Fruit fly (Drosophila melanogaster) whole organism, embryonic: ENCODE data around the gene dpr20.

Experiments used
- Bdp1 ChIP-seq: fragments of 200-800 bp; sonication (Bioruptor generic); optimal IDR thresholded peaks from 3 replicates; lab custom pipeline; 2016; ENCODE audit warnings: missing biosample characterization, missing genetic modification characterization
- CG10431 ChIP-seq: fragments of 200-800 bp; sonication (Bioruptor generic); optimal IDR thresholded peaks from 3 replicates; lab custom pipeline; 2018; ENCODE audit warnings: missing biosample characterization, mild to moderate bottlenecking, missing genetic modification characterization
- CG10979 ChIP-seq: fragments of 200-800 bp; sonication (Bioruptor generic); optimal IDR thresholded peaks from 2 replicates; lab custom pipeline; 2018; ENCODE audit warnings: missing biosample characterization, mild to moderate bottlenecking, missing genetic modification characterization, moderate library complexity
- CG1233 ChIP-seq: fragments of 200-800 bp; sonication (Bioruptor generic); optimal IDR thresholded peaks from 4 replicates; lab custom pipeline; 2018; ENCODE audit warnings: missing biosample characterization, mild to moderate bottlenecking, missing genetic modification characterization
- CG16813 ChIP-seq: fragments of 200-800 bp; sonication (Bioruptor generic); IDR thresholded peaks from 3 replicates; pipeline ENCODE4 v1.3.6; 2022; ENCODE audit warnings: missing biosample characterization, missing genetic modification characterization; ENCODE audit not compliant: partially characterized antibody
- CG17361 ChIP-seq: fragments of 200-800 bp; sonication (Bioruptor generic); IDR thresholded peaks from 3 replicates; pipeline ENCODE4 v1.3.6; 2022; ENCODE audit warnings: missing biosample characterization, missing genetic modification characterization
- CG31365 ChIP-seq: fragments of 200-800 bp; sonication (Bioruptor generic); optimal IDR thresholded peaks from 2 replicates; lab custom pipeline; 2018; ENCODE audit warnings: missing biosample characterization, mild to moderate bottlenecking, missing genetic modification characterization
- CG32772 ChIP-seq: fragments of 200-800 bp; sonication (Bioruptor generic); IDR thresholded peaks from 2 replicates; pipeline ENCODE4 v1.3.6; 2022; ENCODE audit warnings: missing biosample characterization, missing genetic modification characterization
- CG3726 ChIP-seq: fragments of 200-800 bp; sonication (Bioruptor generic); IDR thresholded peaks from 3 replicates; pipeline ENCODE4, ENCODE4 v1.3.6; 2022; ENCODE audit warnings: missing biosample characterization, missing genetic modification characterization
- CG4360 ChIP-seq: fragments of 200-800 bp; sonication (Bioruptor generic); IDR thresholded peaks from 2 replicates; pipeline ENCODE4 v1.3.6; 2022; ENCODE audit warnings: missing biosample characterization, missing genetic modification characterization
- CG4617 ChIP-seq: fragments of 200-800 bp; sonication (Bioruptor generic); optimal IDR thresholded peaks from 3 replicates; lab custom pipeline; 2016; ENCODE audit warnings: missing biosample characterization, missing genetic modification characterization, borderline replicate concordance
- CG4730 ChIP-seq: fragments of 200-800 bp; sonication (Bioruptor generic); IDR thresholded peaks from 2 replicates; pipeline ENCODE4 v1.3.6; 2022; ENCODE audit warnings: missing biosample characterization, missing genetic modification characterization
- CG5245 ChIP-seq: fragments of 200-800 bp; sonication (Bioruptor generic); optimal IDR thresholded peaks from 3 replicates; lab custom pipeline; 2016; ENCODE audit warnings: missing biosample characterization, missing genetic modification characterization
- CG6254 ChIP-seq: fragments of 200-800 bp; sonication (Bioruptor generic); optimal IDR thresholded peaks from 3 replicates; lab custom pipeline; 2017; ENCODE audit warnings: mild to moderate bottlenecking, missing biosample characterization, missing genetic modification reagents, missing genetic modification characterization
- CG6683 ChIP-seq: fragments of 200-800 bp; sonication (Bioruptor generic); optimal IDR thresholded peaks from 2 replicates; lab custom pipeline; 2017; ENCODE audit warnings: missing biosample characterization, mild to moderate bottlenecking, missing genetic modification characterization, missing genetic modification reagents
- CG6689 ChIP-seq: fragments of 200-800 bp; sonication (Bioruptor generic); IDR thresholded peaks from 2 replicates; pipeline ENCODE4 v1.3.6; 2022; ENCODE audit warnings: missing biosample characterization, missing genetic modification characterization
- CG6791 ChIP-seq: fragments of 200-800 bp; sonication (Bioruptor generic); IDR thresholded peaks from 3 replicates; pipeline ENCODE4 v1.3.6; 2022; ENCODE audit warnings: missing biosample characterization, missing genetic modification characterization; ENCODE audit not compliant: partially characterized antibody
- CG8281 ChIP-seq: fragments of 200-800 bp; sonication (Bioruptor generic); optimal IDR thresholded peaks from 2 replicates; lab custom pipeline; 2018; ENCODE audit warnings: missing biosample characterization, mild to moderate bottlenecking, missing genetic modification characterization, moderate library complexity
- CG8478 ChIP-seq: fragments of >200 bp; optimal IDR thresholded peaks from 2 replicates; lab custom pipeline; 2018
- D ChIP-seq, 2 experiments: fragments of 200-800 bp in 1 of 2; fragments of >200 bp in 1 of 2; sonication (Bioruptor generic) in 1 of 2; optimal IDR thresholded peaks; 2 replicates in 1 of 2; 3 replicates in 1 of 2; lab custom pipeline; 2017; ENCODE audit warnings: mild to moderate bottlenecking in 1 of 2, missing biosample characterization in 1 of 2, missing genetic modification characterization in 1 of 2, missing genetic modification reagents in 1 of 2
- Doc3 ChIP-seq: fragments of 200-800 bp; sonication (Bioruptor generic); IDR thresholded peaks from 3 replicates; pipeline ENCODE4 v1.3.6; 2022; ENCODE audit warnings: missing biosample characterization, missing genetic modification characterization; ENCODE audit not compliant: partially characterized antibody
- Dref ChIP-seq: fragments of 200-800 bp; sonication (Bioruptor generic); IDR thresholded peaks from 2 replicates; pipeline ENCODE4 v1.3.6; 2022; ENCODE audit warnings: missing biosample characterization, missing genetic modification characterization
- E2f1 ChIP-seq: fragments of 200-800 bp; sonication (Bioruptor generic); IDR thresholded peaks from 2 replicates; pipeline ENCODE4 v1.3.6; 2022; ENCODE audit warnings: missing biosample characterization, missing genetic modification characterization
- H15 ChIP-seq: fragments of 200-800 bp; sonication (Bioruptor generic); IDR thresholded peaks from 3 replicates; pipeline ENCODE4 v1.3.6; 2022; ENCODE audit warnings: missing biosample characterization, missing genetic modification characterization
- HLH4C ChIP-seq: fragments of 200-800 bp; sonication (Bioruptor generic); IDR thresholded peaks from 3 replicates; pipeline ENCODE4 v1.3.6; 2022; ENCODE audit warnings: missing biosample characterization, missing genetic modification characterization; ENCODE audit not compliant: partially characterized antibody
- Lim3 ChIP-seq: fragments of 200-800 bp; sonication (Bioruptor generic); IDR thresholded peaks from 2 replicates; pipeline ENCODE4 v1.3.6; 2022; ENCODE audit warnings: missing biosample characterization, missing genetic modification characterization
- Med ChIP-seq: fragments of 200-800 bp; sonication (Bioruptor generic); peaks from one replicate; lab custom pipeline; 2016; ENCODE audit warnings: missing biosample characterization, missing genetic modification characterization, mild to moderate bottlenecking, inconsistent platforms, moderate library complexity
- Optix ChIP-seq: fragments of 200-800 bp; sonication (Bioruptor generic); IDR thresholded peaks from 3 replicates; pipeline ENCODE4 v1.3.6; 2022; ENCODE audit warnings: missing biosample characterization, missing genetic modification characterization
- Scr ChIP-seq: fragments of 200-800 bp; sonication (Bioruptor generic); IDR thresholded peaks from 2 replicates; pipeline ENCODE4 v1.3.6; 2022; ENCODE audit warnings: missing biosample characterization, missing genetic modification characterization; ENCODE audit not compliant: partially characterized antibody
- Ssrp ChIP-seq: fragments of 200-800 bp; sonication (Bioruptor generic); optimal IDR thresholded peaks from 2 replicates; lab custom pipeline; 2018; ENCODE audit warnings: missing biosample characterization, mild to moderate bottlenecking, missing genetic modification characterization, moderate library complexity
- Taf1 ChIP-seq: fragments of 200-800 bp; sonication (Bioruptor generic); IDR thresholded peaks from 2 replicates; pipeline ENCODE4 v1.3.6; 2022; ENCODE audit warnings: missing biosample characterization, missing genetic modification characterization
- Vsx1 ChIP-seq: fragments of 200-800 bp; sonication (Bioruptor generic); optimal IDR thresholded peaks from 2 replicates; lab custom pipeline; 2017; ENCODE audit warnings: missing biosample characterization, mild to moderate bottlenecking, missing genetic modification characterization, missing genetic modification reagents
- bsh ChIP-seq, 2 experiments: fragments of 200-800 bp; sonication (Bioruptor generic); optimal IDR thresholded peaks; 2 replicates each; lab custom pipeline; 2017 to 2018; ENCODE audit warnings: mild to moderate bottlenecking in 2 of 2, missing biosample characterization in 2 of 2, missing genetic modification characterization in 2 of 2, moderate library complexity in 1 of 2
- chinmo ChIP-seq: fragments of 200-800 bp; sonication (Bioruptor generic); IDR thresholded peaks from 4 replicates; pipeline ENCODE4 v1.3.6; 2022; ENCODE audit warnings: missing biosample characterization, missing genetic modification characterization; ENCODE audit not compliant: partially characterized antibody
- croc ChIP-seq: fragments of 200-800 bp; sonication (Bioruptor generic); conservative IDR thresholded peaks from 3 replicates; pipeline ENCODE4 v1.3.6; 2022; ENCODE audit warnings: missing biosample characterization, missing genetic modification characterization
- disco-r ChIP-seq: fragments of 200-800 bp; sonication (Bioruptor generic); optimal IDR thresholded peaks from 2 replicates; lab custom pipeline; 2016; ENCODE audit warnings: missing biosample characterization, missing genetic modification characterization
- ems ChIP-seq: fragments of 200-800 bp; sonication (Bioruptor generic); optimal IDR thresholded peaks from 3 replicates; lab custom pipeline; 2016; ENCODE audit warnings: missing biosample characterization, missing genetic modification characterization
- gcm2 ChIP-seq: fragments of 200-800 bp; sonication (Bioruptor generic); optimal IDR thresholded peaks from 2 replicates; lab custom pipeline; 2016; ENCODE audit warnings: missing biosample characterization, missing genetic modification characterization
- jumu ChIP-seq: fragments of 200-800 bp; sonication (Bioruptor generic); optimal IDR thresholded peaks from 3 replicates; lab custom pipeline; 2016; ENCODE audit warnings: missing biosample characterization, missing genetic modification characterization
- kay ChIP-seq: fragments of 200-800 bp; sonication (Bioruptor generic); optimal IDR thresholded peaks from 2 replicates; lab custom pipeline; 2016; ENCODE audit warnings: missing biosample characterization, missing genetic modification characterization
- mam ChIP-seq: fragments of 200-800 bp; sonication (Bioruptor generic); optimal IDR thresholded peaks from 3 replicates; lab custom pipeline; 2016; ENCODE audit warnings: missing biosample characterization, missing genetic modification characterization
- mld ChIP-seq: fragments of 200-800 bp; sonication (Bioruptor generic); IDR thresholded peaks from 3 replicates; pipeline ENCODE4 v1.3.6; 2022; ENCODE audit warnings: missing biosample characterization, missing genetic modification characterization; ENCODE audit not compliant: partially characterized antibody
- nerfin-2 ChIP-seq: fragments of 200-800 bp; sonication (Bioruptor generic); IDR thresholded peaks from 2 replicates; pipeline ENCODE4 v1.3.6; 2022; ENCODE audit warnings: missing biosample characterization, missing genetic modification characterization; ENCODE audit not compliant: partially characterized antibody
- tgo ChIP-seq: fragments of 200-800 bp; sonication (Bioruptor generic); IDR thresholded peaks from 3 replicates; pipeline ENCODE4 v1.3.6; 2022; ENCODE audit warnings: missing biosample characterization, missing genetic modification characterization
- tio ChIP-seq: fragments of 200-800 bp; sonication (Bioruptor generic); optimal IDR thresholded peaks from 2 replicates; lab custom pipeline; 2017; ENCODE audit warnings: missing biosample characterization, missing genetic modification characterization, inconsistent platforms
- trem ChIP-seq: fragments of 200-800 bp; optimal IDR thresholded peaks from 3 replicates; lab custom pipeline; 2019; ENCODE audit warnings: missing biosample characterization, mild to moderate bottlenecking, missing genetic modification characterization, moderate library complexity
- tx ChIP-seq: fragments of 200-800 bp; sonication (Bioruptor generic); optimal IDR thresholded peaks from 2 replicates; lab custom pipeline; 2016; ENCODE audit warnings: missing biosample characterization, missing genetic modification characterization
- vnd ChIP-seq: fragments of 200-800 bp; sonication (Bioruptor generic); IDR thresholded peaks from 3 replicates; pipeline ENCODE4 v1.3.6; 2022; ENCODE audit warnings: missing biosample characterization, missing genetic modification characterization; ENCODE audit not compliant: partially characterized antibody
- zen ChIP-seq: fragments of 200-800 bp; sonication (Bioruptor generic); optimal IDR thresholded peaks from 3 replicates; lab custom pipeline; 2018; ENCODE audit warnings: missing biosample characterization, mild to moderate bottlenecking, missing genetic modification characterization, moderate library complexity

Gene dpr20

DNA sequence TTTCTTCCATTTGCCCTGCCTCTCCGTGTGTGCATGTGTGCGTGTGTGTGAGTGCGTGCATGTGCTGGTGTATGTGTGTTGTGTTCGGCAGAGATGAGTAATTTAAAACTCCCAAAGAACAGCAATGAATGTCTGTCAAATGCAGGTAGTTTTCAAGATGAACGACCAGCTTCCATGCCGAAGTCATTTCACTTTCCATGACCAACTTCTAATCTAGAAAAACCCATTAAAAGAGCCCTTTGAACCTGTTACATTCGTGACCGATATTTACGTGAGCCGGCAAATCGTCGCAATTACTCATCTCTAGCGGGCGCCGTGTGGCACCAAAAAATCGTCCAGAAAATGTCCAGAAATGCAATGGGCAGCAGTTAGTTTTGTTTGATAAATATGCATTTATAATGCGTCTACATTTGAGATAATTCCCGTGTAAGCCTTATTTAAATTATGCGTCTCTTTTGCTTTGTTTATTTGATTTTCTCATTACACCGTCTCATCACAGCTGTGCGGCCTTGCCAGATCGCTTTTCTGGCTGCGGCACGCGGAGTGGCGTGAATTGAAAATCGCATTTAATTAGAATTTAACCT lies 15.4 kb upstream of the dpr20 start (continued):
- TF ChIP-seq zen (tag; lab: Kevin White, UChicago) (peak; percentile 33), CG10979 (tag; lab: Kevin White, UChicago) (peak; percentile 9), CG6254 (no peak), vnd (peak; percentile 85), tio (GFP tag; lab: Kevin White, UChicago) (no peak), disco-r (no peak), Dref (GFP tag; lab: Robert Waterston, UW) (peak; percentile 36; the same call in 1 of the 2 replicates), CG31365 (tag; lab: Kevin White, UChicago) (no peak), jumu (GFP tag; lab: Kevin White, UChicago) (peak; percentile 72), CG6791 (GFP tag; lab: Robert Waterston, UW) (peak; percentile 65; the same call in 2 of the 3 replicates), H15 (GFP tag; lab: Robert Waterston, UW) (no peak), Bdp1 (GFP tag; lab: Kevin White, UChicago) (peak; percentile 0), CG6689 (GFP tag; lab: Robert Waterston, UW) (0 out of 2 replicates have a peak, but pooled peaks have one; percentile 9), CG3726 (no peak), CG1233 (GFP tag; lab: Kevin White, UChicago) (no peak), CG4617 (GFP tag; lab: Kevin White, UChicago) (peak; percentile 56), croc (GFP tag; lab: Robert Waterston, UW) (no peak)

DNA sequence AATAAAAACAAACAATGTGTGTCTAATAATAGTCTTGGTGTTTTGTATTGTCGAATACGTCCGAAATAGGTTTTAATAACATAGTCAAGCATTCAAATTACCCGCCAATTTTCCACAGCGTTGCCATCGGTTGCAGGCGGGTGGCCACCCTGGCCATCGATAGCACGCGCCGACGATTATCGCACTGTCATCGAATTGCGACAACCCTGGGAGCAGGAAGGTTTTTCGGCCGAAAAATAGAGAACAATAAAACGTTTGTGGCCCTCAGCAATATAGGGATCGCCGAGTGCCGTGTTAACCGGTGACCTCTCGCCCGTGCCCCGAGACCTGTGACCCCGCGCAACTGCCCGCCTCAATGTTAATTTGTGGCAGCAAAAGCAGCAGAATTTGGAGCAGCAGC lies 14.7 kb upstream of the dpr20 start, which contains the start of gene Usp10:
Gene Usp10 (plus strand): TSS at position 187 of the 400 bp plus-strand sequence.
- no peak for TF ChIP-seq Optix (GFP tag; lab: Robert Waterston, UW)
- TF ChIP-seq tx, result no peak
- TF ChIP-seq Vsx1 (GFP tag; lab: Kevin White, UChicago), result no peak
- peak; percentile 40 for TF ChIP-seq Med (GFP tag; lab: Kevin White, UChicago)
- no peak for TF ChIP-seq kay (GFP tag; lab: Kevin White, UChicago)
- TF ChIP-seq CG5245 (GFP tag; lab: Kevin White, UChicago), result no peak
- no peak for TF ChIP-seq Taf1 (GFP tag; lab: Robert Waterston, UW)
- no peak for TF ChIP-seq CG4730 (GFP tag; lab: Robert Waterston, UW)
- TF ChIP-seq D (optimal IDR thresholded peaks at IDR 0.05; lab: Kevin White, UChicago), result peak; percentile 79
- TF ChIP-seq D (GFP tag; optimal IDR thresholded peaks at IDR 0.05; lab: Kevin White, UChicago), result no peak
- peak; percentile 72; the same call in 3 of the 4 replicates for TF ChIP-seq chinmo (GFP tag; lab: Robert Waterston, UW)
- no peak for TF ChIP-seq Ssrp
- TF ChIP-seq CG10431, result no peak
- TF ChIP-seq trem (tag; lab: Kevin White, UChicago), result peak; percentile 59
- TF ChIP-seq Lim3 (GFP tag; lab: Robert Waterston, UW), result no peak
- peak; percentile 73 for TF ChIP-seq Scr
- no peak for TF ChIP-seq CG32772 (GFP tag; lab: Robert Waterston, UW)
- TF ChIP-seq mld, result peak; percentile 58; the same call in 1 of the 3 replicates
- TF ChIP-seq mam (GFP tag; lab: Kevin White, UChicago), result no peak
- TF ChIP-seq CG4360, result no peak
- TF ChIP-seq bsh (GFP tag; optimal IDR thresholded peaks at IDR 0.05; lab: Kevin White, UChicago), result no peak
- no peak for TF ChIP-seq ems
- TF ChIP-seq nerfin-2, result peak; percentile 57
- no peak for TF ChIP-seq CG17361 (GFP tag; lab: Robert Waterston, UW)
- TF ChIP-seq Doc3 (GFP tag; lab: Robert Waterston, UW), result peak; percentile 59; the same call in 2 of the 3 replicates
- TF ChIP-seq tgo (GFP tag; lab: Robert Waterston, UW), result no peak
- no peak for TF ChIP-seq CG8281 (tag; lab: Kevin White, UChicago)
- TF ChIP-seq CG8478 (lab: Kevin White, UChicago), result no peak
- TF ChIP-seq CG16813 (GFP tag; lab: Robert Waterston, UW), result peak; percentile 81
- no peak for TF ChIP-seq gcm2 (GFP tag; lab: Kevin White, UChicago)
- no peak for TF ChIP-seq E2f1 (GFP tag; lab: Robert Waterston, UW)
- no peak for TF ChIP-seq CG6683
- peak; percentile 62 for TF ChIP-seq HLH4C (GFP tag; lab: Robert Waterston, UW)
